Fruit fly (Drosophila melanogaster) whole organism, embryonic: Measurements from ENCODE around the gene CG32206.
A peak's percentile ranks its signal among the peaks of the same experiment; 100 is the strongest.

Source experiments
- Bdp1 ChIP-seq: fragments of 200-800 bp; sonication (Bioruptor generic); optimal IDR thresholded peaks from 3 replicates; lab custom pipeline; 2016; ENCODE audit warnings: missing biosample characterization, missing genetic modification characterization
- CG10274 ChIP-seq: fragments of 200-800 bp; sonication (Bioruptor generic); optimal IDR thresholded peaks from 3 replicates; lab custom pipeline; 2017; ENCODE audit warnings: missing biosample characterization, mild to moderate bottlenecking, missing genetic modification characterization
- CG10565 ChIP-seq: fragments of 200-800 bp; sonication (Bioruptor generic); optimal IDR thresholded peaks from 3 replicates; lab custom pipeline; 2016; ENCODE audit warnings: missing biosample characterization, mild to moderate bottlenecking, missing genetic modification characterization
- CG10979 ChIP-seq: fragments of 200-800 bp; sonication (Bioruptor generic); optimal IDR thresholded peaks from 2 replicates; lab custom pipeline; 2018; ENCODE audit warnings: missing biosample characterization, mild to moderate bottlenecking, missing genetic modification characterization, moderate library complexity
- CG11504 ChIP-seq: fragments of 200-800 bp; sonication (Bioruptor generic); optimal IDR thresholded peaks from 3 replicates; lab custom pipeline; 2019; ENCODE audit warnings: missing biosample characterization, mild to moderate bottlenecking, missing genetic modification characterization, moderate library complexity
- CG11695 ChIP-seq: fragments of 200-800 bp; sonication (Bioruptor generic); IDR thresholded peaks from 3 replicates; pipeline ENCODE4 v1.3.6; 2022; ENCODE audit warnings: missing biosample characterization, missing genetic modification characterization
- CG11696 ChIP-seq: fragments of 200-800 bp; sonication (Bioruptor generic); IDR thresholded peaks from 2 replicates; pipeline ENCODE4 v1.3.6; 2022; ENCODE audit warnings: missing biosample characterization, missing genetic modification characterization
- CG12219 ChIP-seq: fragments of 200-800 bp; sonication (Bioruptor generic); optimal IDR thresholded peaks from 3 replicates; lab custom pipeline; 2018; ENCODE audit warnings: missing biosample characterization, mild to moderate bottlenecking, missing genetic modification characterization
- CG13296 ChIP-seq: fragments of 200-800 bp; sonication (Bioruptor generic); optimal IDR thresholded peaks from 3 replicates; lab custom pipeline; 2018; ENCODE audit warnings: missing biosample characterization, mild to moderate bottlenecking, missing genetic modification characterization
- CG17359 ChIP-seq: fragments of 200-800 bp; sonication (Bioruptor generic); optimal IDR thresholded peaks from 3 replicates; lab custom pipeline; 2018; ENCODE audit warnings: missing biosample characterization, mild to moderate bottlenecking, missing genetic modification characterization, moderate library complexity
- CG18764 ChIP-seq: fragments of 200-800 bp; sonication (Bioruptor generic); optimal IDR thresholded peaks from 3 replicates; lab custom pipeline; 2016; ENCODE audit warnings: missing biosample characterization, missing genetic modification characterization
- CG2889 ChIP-seq: fragments of 200-800 bp; sonication (Bioruptor generic); IDR thresholded peaks from 3 replicates; pipeline ENCODE4 v1.3.6; 2022; ENCODE audit warnings: missing biosample characterization, missing genetic modification characterization
- CG30431 ChIP-seq: fragments of 200-800 bp; sonication (Bioruptor generic); optimal IDR thresholded peaks from 2 replicates; lab custom pipeline; 2017; ENCODE audit warnings: missing biosample characterization, missing genetic modification characterization
- CG31388 ChIP-seq: fragments of 200-800 bp; sonication (Bioruptor generic); optimal IDR thresholded peaks from 2 replicates; lab custom pipeline; 2016; ENCODE audit warnings: missing biosample characterization, missing genetic modification characterization
- CG32532 ChIP-seq: fragments of 200-800 bp; sonication (Bioruptor generic); IDR thresholded peaks from 2 replicates; pipeline ENCODE4 v1.3.6; 2022; ENCODE audit warnings: missing biosample characterization, missing genetic modification characterization
- CG32772 ChIP-seq: fragments of 200-800 bp; sonication (Bioruptor generic); IDR thresholded peaks from 2 replicates; pipeline ENCODE4 v1.3.6; 2022; ENCODE audit warnings: missing biosample characterization, missing genetic modification characterization
- CG3995 ChIP-seq: fragments of 200-800 bp; sonication (Bioruptor generic); optimal IDR thresholded peaks from 3 replicates; lab custom pipeline; 2016; ENCODE audit warnings: missing biosample characterization, missing genetic modification characterization
- CG4360 ChIP-seq: fragments of 200-800 bp; sonication (Bioruptor generic); IDR thresholded peaks from 2 replicates; pipeline ENCODE4 v1.3.6; 2022; ENCODE audit warnings: missing biosample characterization, missing genetic modification characterization
- CG4820 ChIP-seq: fragments of 200-800 bp; sonication (Bioruptor generic); optimal IDR thresholded peaks from 3 replicates; lab custom pipeline; 2016; ENCODE audit warnings: missing biosample characterization, missing genetic modification characterization
- CG6175 ChIP-seq: fragments of 200-800 bp; sonication (Bioruptor generic); IDR thresholded peaks from 3 replicates; pipeline ENCODE4 v1.3.6; 2022; ENCODE audit warnings: missing biosample characterization, missing genetic modification characterization
- CG6654 ChIP-seq: fragments of 200-800 bp; sonication (Bioruptor generic); optimal IDR thresholded peaks from 2 replicates; lab custom pipeline; 2017; ENCODE audit warnings: missing biosample characterization, mild to moderate bottlenecking, missing genetic modification characterization
- CG7271 ChIP-seq: fragments of 200-800 bp; sonication (Bioruptor generic); optimal IDR thresholded peaks from 2 replicates; lab custom pipeline; 2018; ENCODE audit warnings: missing biosample characterization, mild to moderate bottlenecking, missing genetic modification characterization, moderate library complexity
- CG7745 ChIP-seq: fragments of 200-800 bp; sonication (Bioruptor generic); optimal IDR thresholded peaks from 2 replicates; lab custom pipeline; 2018; ENCODE audit warnings: missing biosample characterization, mild to moderate bottlenecking, missing genetic modification characterization, moderate library complexity
- CG7786 ChIP-seq: fragments of 200-800 bp; sonication (Bioruptor generic); optimal IDR thresholded peaks from 2 replicates; lab custom pipeline; 2016; ENCODE audit warnings: missing biosample characterization, missing genetic modification characterization
- CG9797 ChIP-seq: fragments of 200-800 bp; sonication (Bioruptor generic); optimal IDR thresholded peaks from 3 replicates; lab custom pipeline; 2018; ENCODE audit warnings: missing biosample characterization, mild to moderate bottlenecking, missing genetic modification characterization
- Dip2 ChIP-seq: fragments of 200-800 bp; sonication (Bioruptor generic); IDR thresholded peaks from 2 replicates; pipeline ENCODE4 v1.3.6; 2022; ENCODE audit warnings: missing biosample characterization, missing genetic modification characterization
- Hmx ChIP-seq: fragments of 200-800 bp; sonication (Bioruptor generic); optimal IDR thresholded peaks from 2 replicates; lab custom pipeline; 2016; ENCODE audit warnings: missing biosample characterization, missing genetic modification characterization
- Kr ChIP-seq: fragments of 200-800 bp; sonication (Bioruptor generic); optimal IDR thresholded peaks from 2 replicates; lab custom pipeline; 2017; ENCODE audit warnings: missing biosample characterization, mild to moderate bottlenecking, missing genetic modification characterization
- MBD-R2 ChIP-seq: fragments of 200-800 bp; sonication (Bioruptor generic); IDR thresholded peaks from 2 replicates; pipeline ENCODE4 v1.3.6; 2022; ENCODE audit warnings: missing biosample characterization, missing genetic modification characterization
- NC2β ChIP-seq: fragments of 200-800 bp; sonication (Bioruptor generic); optimal IDR thresholded peaks from 2 replicates; lab custom pipeline; 2016; ENCODE audit warnings: missing biosample characterization, missing genetic modification characterization
- Ravus ChIP-seq: fragments of 200-800 bp; sonication (Bioruptor generic); IDR thresholded peaks from 2 replicates; pipeline ENCODE4 v1.3.6; 2022; ENCODE audit warnings: missing biosample characterization, missing genetic modification characterization
- Rfx ChIP-seq: fragments of 200-800 bp; sonication (Bioruptor generic); IDR thresholded peaks from 2 replicates; pipeline ENCODE4 v1.3.6; 2022; ENCODE audit warnings: missing biosample characterization, missing genetic modification characterization
- Spps ChIP-seq: fragments of 200-800 bp; sonication (Bioruptor generic); optimal IDR thresholded peaks from 2 replicates; lab custom pipeline; 2018; ENCODE audit warnings: missing biosample characterization, mild to moderate bottlenecking, missing genetic modification characterization
- ase ChIP-seq: fragments of 200-800 bp; sonication (Bioruptor generic); IDR thresholded peaks from 3 replicates; pipeline ENCODE4 v1.3.6; 2022; ENCODE audit warnings: missing biosample characterization, missing genetic modification characterization
- bigmax ChIP-seq: fragments of 200-800 bp; sonication (Bioruptor generic); optimal IDR thresholded peaks from 2 replicates; lab custom pipeline; 2018; ENCODE audit warnings: missing biosample characterization, mild to moderate bottlenecking, missing genetic modification characterization
- cato ChIP-seq: fragments of 200-800 bp; sonication (Bioruptor generic); optimal IDR thresholded peaks from 2 replicates; lab custom pipeline; 2016; ENCODE audit warnings: missing biosample characterization, missing genetic modification characterization, borderline replicate concordance
- dm ChIP-seq: fragments of 200-800 bp; sonication (Bioruptor generic); optimal IDR thresholded peaks from 3 replicates; lab custom pipeline; 2016; ENCODE audit warnings: missing biosample characterization, missing genetic modification characterization
- dpn ChIP-seq, 2 experiments: fragments of 200-800 bp; sonication (Bioruptor generic); optimal IDR thresholded peaks; 3 replicates each; lab custom pipeline; 2016; ENCODE audit warnings: missing biosample characterization in 2 of 2, missing genetic modification characterization in 2 of 2
- ftz-f1 ChIP-seq: fragments of 200-800 bp; sonication (Bioruptor generic); optimal IDR thresholded peaks from 2 replicates; lab custom pipeline; 2016; ENCODE audit warnings: missing biosample characterization, missing genetic modification characterization
- lab ChIP-seq: fragments of 200-800 bp; sonication (Bioruptor generic); optimal IDR thresholded peaks from 3 replicates; lab custom pipeline; 2017; ENCODE audit warnings: missing biosample characterization, missing genetic modification characterization, mild to moderate bottlenecking, moderate library complexity, missing genetic modification reagents
- lola ChIP-seq, 3 experiments: fragments of >200 bp in 2 of 3; fragments of 200-800 bp in 1 of 3; sonication (Bioruptor generic) in 1 of 3; optimal IDR thresholded peaks; 2 replicates each; lab custom pipeline; 2017 to 2019; ENCODE audit warnings: missing biosample characterization in 3 of 3, missing genetic modification characterization in 3 of 3, mild to moderate bottlenecking in 1 of 3, moderate library complexity in 1 of 3
- nmo ChIP-seq: fragments of 200-800 bp; sonication (Bioruptor generic); optimal IDR thresholded peaks from 2 replicates; lab custom pipeline; 2018; ENCODE audit warnings: missing biosample characterization, mild to moderate bottlenecking, missing genetic modification characterization, moderate library complexity
- p53 ChIP-seq: fragments of 200-800 bp; sonication (Bioruptor generic); optimal IDR thresholded peaks from 2 replicates; lab custom pipeline; 2016; ENCODE audit warnings: missing biosample characterization, missing genetic modification characterization
- phol ChIP-seq: fragments of 200-800 bp; sonication (Bioruptor generic); optimal IDR thresholded peaks from 3 replicates; lab custom pipeline; 2018; ENCODE audit warnings: missing biosample characterization, mild to moderate bottlenecking, missing genetic modification characterization, moderate library complexity
- pita ChIP-seq: fragments of 200-800 bp; sonication (Bioruptor generic); optimal IDR thresholded peaks from 2 replicates; lab custom pipeline; 2017; ENCODE audit warnings: missing biosample characterization, mild to moderate bottlenecking, missing genetic modification characterization
- so ChIP-seq: fragments of 200-800 bp; sonication (Bioruptor generic); IDR thresholded peaks from 3 replicates; pipeline ENCODE4 v1.3.6; 2022; ENCODE audit warnings: missing biosample characterization, missing genetic modification characterization
- stc ChIP-seq: fragments of 200-800 bp; sonication (Bioruptor generic); IDR thresholded peaks from 2 replicates; pipeline ENCODE4 v1.3.6; 2022; ENCODE audit warnings: missing biosample characterization, missing genetic modification characterization
- zen ChIP-seq: fragments of 200-800 bp; sonication (Bioruptor generic); optimal IDR thresholded peaks from 3 replicates; lab custom pipeline; 2018; ENCODE audit warnings: missing biosample characterization, mild to moderate bottlenecking, missing genetic modification characterization, moderate library complexity

Gene CG32206

dm6 chr3L:19338234-19338633, 74.5 kb downstream of the CG32206 start (continued):
- TF ChIP-seq CG11695 (GFP tag; lab: Robert Waterston, UW) = 0 out of 3 replicates have a peak, but pooled peaks have one; percentile 41
- TF ChIP-seq, all 482 proteins: peak for 102

dm6 chr3L:19337398-19338086, 75.2 kb downstream of the CG32206 start, which contains the start of gene pip:
Gene pip (minus strand): TSS chr3L:19337609.
- TF ChIP-seq CG10274 (no peak), CG12219 (GFP tag; lab: Kevin White, UChicago) (peak; percentile 40), Hmx (GFP tag; lab: Kevin White, UChicago) (no peak), lola (GFP tag; optimal IDR thresholded peaks at IDR 0.05; lab: Kevin White, UChicago) (no peak), CG6654 (no peak), dpn (GFP tag; optimal IDR thresholded peaks at IDR 0.05; lab: Kevin White, UChicago) (peak in 1 of 2 experiments; percentile 59), Spps (tag; lab: Kevin White, UChicago) (no peak), CG10565 (GFP tag; lab: Kevin White, UChicago) (no peak), CG7745 (tag; lab: Kevin White, UChicago) (no peak), lab (GFP tag; lab: Kevin White, UChicago) (peak; percentile 90), stc (GFP tag; lab: Robert Waterston, UW) (no peak; the same call in 1 of the 2 replicates), Rfx (no peak; the same call in 1 of the 2 replicates), ase (GFP tag; lab: Robert Waterston, UW) (no peak), CG4360 (GFP tag; lab: Robert Waterston, UW) (no peak), phol (tag; lab: Kevin White, UChicago) (no peak), CG6175 (GFP tag; lab: Robert Waterston, UW) (no peak), CG10979 (no peak), CG11696 (GFP tag; lab: Robert Waterston, UW) (0 out of 2 replicates have a peak, but pooled peaks have one; percentile 24), CG7786 (GFP tag; lab: Kevin White, UChicago) (peak; percentile 23), Dip2 (GFP tag; lab: Robert Waterston, UW) (no peak), Ravus (GFP tag; lab: Robert Waterston, UW) (no peak), CG3995 (GFP tag; lab: Kevin White, UChicago) (peak; percentile 14), nmo (GFP tag; lab: Kevin White, UChicago) (no peak), Bdp1 (peak; percentile 40), CG31388 (GFP tag; lab: Kevin White, UChicago) (no peak), Kr (no peak), CG32532 (GFP tag; lab: Robert Waterston, UW) (no peak), ftz-f1 (GFP tag; lab: Kevin White, UChicago) (no peak), MBD-R2 (no peak; the same call in 1 of the 2 replicates), so (no peak), CG17359 (peak; percentile 52), CG18764 (peak; percentile 27), zen (no peak), CG32772 (GFP tag; lab: Robert Waterston, UW) (no peak), CG2889 (GFP tag; lab: Robert Waterston, UW) (no peak), CG11504 (tag; lab: Kevin White, UChicago) (peak; percentile 1), cato (no peak), CG30431 (GFP tag; lab: Kevin White, UChicago) (no peak), CG4820 (GFP tag; lab: Kevin White, UChicago) (no peak), CG7271 (tag; lab: Kevin White, UChicago) (no peak), p53 (GFP tag; lab: Kevin White, UChicago) (no peak), bigmax (no peak), CG13296 (GFP tag; lab: Kevin White, UChicago) (peak; percentile 80), CG9797 (GFP tag; lab: Kevin White, UChicago) (no peak), NC2β (GFP tag; lab: Kevin White, UChicago) (peak; percentile 9), dm (GFP tag; lab: Kevin White, UChicago) (no peak), pita (no peak)
